Fruit fly (Drosophila melanogaster): Measurements from ENCODE around the gene CG42812.

- TF ChIP-seq psq (optimal IDR thresholded peaks at IDR 0.05): no peak
- no peak for TF ChIP-seq CG8478 (optimal IDR thresholded peaks at IDR 0.05)
- TF ChIP-seq pan (optimal IDR thresholded peaks at IDR 0.05): no peak
Observed at dm6 chr3R:24341251-24341650, 26.7 kb downstream of the CG42812 start, which contains the start of gene Ms.

Data from whole organism.